Worm (Caenorhabditis elegans) whole organism, L1 larva: ENCODE data around the gene fbxb-16.

Source experiments
- lin-15B ChIP-seq: fragments of 150-350 bp; sonication (generic microtip); optimal IDR thresholded peaks from 3 replicates; lab custom pipeline; 2014; ENCODE audit warnings: missing biosample characterization, missing genetic modification characterization
- mef-2 ChIP-seq: fragments of 150-350 bp; optimal IDR thresholded peaks from 2 replicates; lab custom pipeline; 2014; ENCODE audit warnings: missing biosample characterization, missing genetic modification characterization
- nhr-11 ChIP-seq: fragments of 150-350 bp; optimal IDR thresholded peaks from 2 replicates; lab custom pipeline; 2014; ENCODE audit warnings: missing biosample characterization, missing genetic modification characterization

DNA sequence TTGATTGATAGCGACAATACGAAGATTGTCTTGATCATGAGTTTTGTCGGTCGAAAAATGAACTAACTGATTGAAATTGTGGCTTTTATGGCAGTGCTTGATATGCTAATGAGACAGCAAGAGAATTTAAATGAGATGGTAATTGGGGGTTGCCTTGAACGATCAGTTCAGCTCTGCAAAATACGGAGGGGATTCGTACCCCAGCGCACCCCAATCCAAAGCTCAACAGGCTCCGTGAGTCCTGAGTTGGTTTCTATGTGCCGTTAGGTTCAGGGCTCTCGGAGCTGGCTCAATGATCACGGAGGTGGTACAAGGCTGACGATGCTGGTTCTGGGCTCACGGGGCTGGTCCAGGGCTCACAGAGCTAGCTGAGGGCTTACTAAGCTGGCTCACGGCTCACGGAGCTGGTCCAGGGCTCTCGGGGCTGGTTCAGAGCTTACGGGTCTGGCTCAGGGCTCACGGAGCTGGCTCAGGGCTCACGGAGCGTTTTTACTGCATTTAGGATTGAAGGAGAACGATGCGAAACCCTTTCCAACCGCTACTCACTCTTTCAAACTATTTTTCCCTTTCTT, 6.8 kb downstream of the fbxb-16 start, which contains the start of gene ZC204.6:
- TF ChIP-seq nhr-11 (no peak), mef-2 (tag; lab: Kevin White, UChicago) (no peak), lin-15B (no peak)
